Worm (Caenorhabditis elegans) whole organism, L2 larva: Measurements from ENCODE around the gene crb-1.

Experiments used
- C34F6.9 ChIP-seq: fragments of 150-350 bp; optimal IDR thresholded peaks from 2 replicates; lab custom pipeline; 2014; ENCODE audit warnings: missing biosample characterization, missing genetic modification characterization
- F13H6.1 ChIP-seq: sonication (generic microtip); optimal IDR thresholded peaks from 2 replicates; lab custom pipeline; 2016; ENCODE audit warnings: missing genetic modification characterization, missing compliant biosample characterization
- R02D3.7 ChIP-seq: fragments of 150-350 bp; optimal IDR thresholded peaks from 2 replicates; lab custom pipeline; 2014; ENCODE audit warnings: missing biosample characterization, missing genetic modification characterization
- Y55F3AM.14 ChIP-seq: fragments of 200-800 bp; sonication (Bioruptor generic); optimal IDR thresholded peaks from 2 replicates; lab custom pipeline; 2018; ENCODE audit warnings: mild to moderate bottlenecking, missing genetic modification characterization, missing compliant biosample characterization
- alr-1 ChIP-seq: fragments of 150-350 bp; optimal IDR thresholded peaks from 2 replicates; lab custom pipeline; 2014; ENCODE audit warnings: missing biosample characterization, missing genetic modification characterization
- aly-2 ChIP-seq: fragments of 150-350 bp; optimal IDR thresholded peaks from 2 replicates; lab custom pipeline; 2014; ENCODE audit warnings: missing biosample characterization, missing genetic modification characterization
- ama-1 ChIP-seq: fragments of 150-350 bp; optimal IDR thresholded peaks from 2 replicates; lab custom pipeline; 2018; ENCODE audit warnings: inconsistent platforms
- blmp-1 ChIP-seq: sonication (generic microtip); optimal IDR thresholded peaks from 2 replicates; lab custom pipeline; 2017; ENCODE audit warnings: missing genetic modification characterization, mild to moderate bottlenecking, missing compliant biosample characterization, antibody characterized with exemption, moderate library complexity; ENCODE audit not compliant: insufficient read depth
- ceh-16 ChIP-seq: fragments of 150-350 bp; optimal IDR thresholded peaks from 2 replicates; lab custom pipeline; 2014; ENCODE audit warnings: missing biosample characterization, missing genetic modification characterization
- ceh-82 ChIP-seq: fragments of 150-350 bp; optimal IDR thresholded peaks from 2 replicates; lab custom pipeline; 2014; ENCODE audit warnings: missing biosample characterization, missing genetic modification characterization
- crh-2 ChIP-seq: sonication (generic microtip); optimal IDR thresholded peaks from 2 replicates; lab custom pipeline; 2017; ENCODE audit warnings: missing biosample characterization, missing genetic modification characterization
- dmd-4 ChIP-seq: sonication (generic microtip); optimal IDR thresholded peaks from 2 replicates; lab custom pipeline; 2017; ENCODE audit warnings: missing biosample characterization, missing genetic modification characterization
- elt-1 ChIP-seq: fragments of 150-350 bp; optimal IDR thresholded peaks from 2 replicates; lab custom pipeline; 2014; ENCODE audit warnings: missing biosample characterization, missing genetic modification characterization
- elt-3 ChIP-seq: sonication (generic microtip); optimal IDR thresholded peaks from 2 replicates; lab custom pipeline; 2017; ENCODE audit warnings: missing biosample characterization, missing genetic modification characterization
- fos-1 ChIP-seq: fragments of 150-350 bp; optimal IDR thresholded peaks from 2 replicates; lab custom pipeline; 2014; ENCODE audit warnings: missing biosample characterization, missing genetic modification characterization
- gmeb-1 ChIP-seq: fragments of 150-350 bp; optimal IDR thresholded peaks from 2 replicates; lab custom pipeline; 2014; ENCODE audit warnings: missing biosample characterization, missing genetic modification characterization
- lin-11 ChIP-seq: fragments of 150-350 bp; sonication (generic microtip); optimal IDR thresholded peaks from 2 replicates; lab custom pipeline; 2014; ENCODE audit warnings: missing biosample characterization, missing genetic modification characterization, inconsistent platforms, mixed read lengths
- lin-13 ChIP-seq: fragments of 150-350 bp; optimal IDR thresholded peaks from 2 replicates; lab custom pipeline; 2014; ENCODE audit warnings: missing biosample characterization, missing genetic modification reagents, missing genetic modification characterization
- lin-39 ChIP-seq: fragments of 150-350 bp; optimal IDR thresholded peaks from 2 replicates; lab custom pipeline; 2014; ENCODE audit warnings: missing biosample characterization, missing genetic modification reagents, missing genetic modification characterization
- lsy-2 ChIP-seq, 2 experiments: fragments of 150-350 bp in 1 of 2; sonication (generic microtip) in 1 of 2; optimal IDR thresholded peaks; 2 replicates each; lab custom pipeline; 2014 to 2017; ENCODE audit warnings: missing biosample characterization in 2 of 2, missing genetic modification characterization in 2 of 2
- mab-5 ChIP-seq: fragments of 150-350 bp; optimal IDR thresholded peaks from 2 replicates; lab custom pipeline; 2014; ENCODE audit warnings: missing biosample characterization, missing genetic modification characterization
- mbf-1 ChIP-seq: sonication (generic microtip); optimal IDR thresholded peaks from 2 replicates; lab custom pipeline; 2017; ENCODE audit warnings: missing biosample characterization, missing genetic modification characterization
- mdl-1 ChIP-seq, 2 experiments: fragments of 150-350 bp in 1 of 2; sonication (generic microtip) in 1 of 2; optimal IDR thresholded peaks; 2 replicates each; lab custom pipeline; 2017; ENCODE audit warnings: missing biosample characterization in 2 of 2, missing genetic modification characterization in 2 of 2
- nhr-10 ChIP-seq: sonication (generic microtip); optimal IDR thresholded peaks from 2 replicates; lab custom pipeline; 2017; ENCODE audit warnings: missing biosample characterization, missing genetic modification characterization
- nhr-11 ChIP-seq: fragments of 150-350 bp; optimal IDR thresholded peaks from 2 replicates; lab custom pipeline; 2014; ENCODE audit warnings: missing biosample characterization, missing genetic modification characterization
- nhr-12 ChIP-seq: fragments of 150-350 bp; optimal IDR thresholded peaks from 2 replicates; lab custom pipeline; 2014; ENCODE audit warnings: missing biosample characterization, missing genetic modification characterization
- nhr-129 ChIP-seq: fragments of 150-350 bp; optimal IDR thresholded peaks from 2 replicates; lab custom pipeline; 2014; ENCODE audit warnings: missing biosample characterization, missing genetic modification characterization
- nhr-21 ChIP-seq: fragments of 150-350 bp; optimal IDR thresholded peaks from 2 replicates; lab custom pipeline; 2014; ENCODE audit warnings: missing biosample characterization, missing genetic modification characterization
- nhr-23 ChIP-seq: fragments of 150-350 bp; optimal IDR thresholded peaks from 2 replicates; lab custom pipeline; 2014; ENCODE audit warnings: missing biosample characterization, missing genetic modification reagents, missing genetic modification characterization
- nhr-237 ChIP-seq: fragments of 150-350 bp; optimal IDR thresholded peaks from 2 replicates; lab custom pipeline; 2014; ENCODE audit warnings: missing biosample characterization, missing genetic modification characterization
- nhr-25 ChIP-seq: fragments of 150-350 bp; sonication (generic microtip); optimal IDR thresholded peaks from 3 replicates; lab custom pipeline; 2014; ENCODE audit warnings: missing biosample characterization, missing genetic modification characterization
- nhr-6 ChIP-seq: fragments of 150-350 bp; optimal IDR thresholded peaks from 2 replicates; lab custom pipeline; 2014; ENCODE audit warnings: missing biosample characterization, missing genetic modification characterization
- nhr-77 ChIP-seq: fragments of 150-350 bp; optimal IDR thresholded peaks from 2 replicates; lab custom pipeline; 2014; ENCODE audit warnings: missing biosample characterization, missing genetic modification characterization
- sem-4 ChIP-seq: fragments of 150-350 bp; optimal IDR thresholded peaks from 2 replicates; lab custom pipeline; 2014; ENCODE audit warnings: missing biosample characterization, missing genetic modification reagents, missing genetic modification characterization
- skn-1 ChIP-seq: sonication (generic microtip); optimal IDR thresholded peaks from 2 replicates; lab custom pipeline; 2017; ENCODE audit warnings: missing biosample characterization, missing genetic modification characterization
- sma-3 ChIP-seq: sonication (generic microtip); optimal IDR thresholded peaks from 2 replicates; lab custom pipeline; 2016; ENCODE audit warnings: missing genetic modification reagents, missing genetic modification characterization, missing compliant biosample characterization
- sma-9 ChIP-seq, 2 experiments: fragments of 150-350 bp in 1 of 2; sonication (generic microtip) in 1 of 2; optimal IDR thresholded peaks; 2 replicates each; lab custom pipeline; 2014 to 2016; ENCODE audit warnings: missing genetic modification characterization in 2 of 2, mild to moderate bottlenecking in 1 of 2, missing biosample characterization in 1 of 2, missing compliant biosample characterization in 1 of 2, missing genetic modification reagents in 1 of 2, moderate library complexity in 1 of 2
- snpc-4 ChIP-seq: fragments of 150-350 bp; optimal IDR thresholded peaks from 2 replicates; lab custom pipeline; 2014; ENCODE audit warnings: missing biosample characterization, missing genetic modification characterization
- unc-39 ChIP-seq: fragments of 150-350 bp; optimal IDR thresholded peaks from 2 replicates; lab custom pipeline; 2014; ENCODE audit warnings: missing biosample characterization, missing genetic modification characterization
- zag-1 ChIP-seq: fragments of 150-350 bp; optimal IDR thresholded peaks from 2 replicates; lab custom pipeline; 2014; ENCODE audit warnings: missing biosample characterization, missing genetic modification characterization
- ztf-1 ChIP-seq: fragments of 200-800 bp; sonication (Bioruptor generic); conservative IDR thresholded peaks from 2 replicates; pipeline ENCODE4 v1.3.6; 2022; ENCODE audit warnings: missing genetic modification characterization, missing compliant biosample characterization
- ztf-11 ChIP-seq: sonication (generic microtip); optimal IDR thresholded peaks from 2 replicates; lab custom pipeline; 2017; ENCODE audit warnings: missing biosample characterization, missing genetic modification characterization
- ztf-4 ChIP-seq: fragments of 150-350 bp; optimal IDR thresholded peaks from 2 replicates; lab custom pipeline; 2014; ENCODE audit warnings: missing biosample characterization, missing genetic modification characterization

Gene crb-1

DNA sequence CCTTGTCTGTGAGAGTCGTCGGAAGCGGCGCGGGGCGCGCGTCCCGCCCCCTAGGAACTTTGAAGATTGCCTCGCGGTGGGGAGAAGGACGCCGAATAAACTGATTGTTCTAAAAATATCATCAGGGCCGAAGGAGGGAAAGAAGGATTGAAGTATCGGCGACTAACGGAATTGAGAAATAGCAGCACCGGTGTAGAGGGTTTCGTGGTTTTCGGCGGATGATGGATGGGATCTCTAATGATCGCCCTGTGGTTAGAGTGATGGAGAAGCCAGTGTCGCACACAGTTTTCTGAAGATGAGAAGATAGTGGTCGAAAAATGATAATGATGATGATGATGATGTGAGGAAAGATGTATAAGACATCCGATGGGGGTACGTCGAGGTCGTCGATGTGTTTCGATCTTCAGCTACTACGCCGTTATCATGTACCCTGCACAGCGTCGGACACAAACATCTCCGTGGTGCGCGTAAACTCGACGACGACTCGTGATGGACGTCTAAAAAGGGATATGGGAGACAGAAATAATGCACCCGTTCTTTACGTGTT is 7.8 kb upstream of the crb-1 start, which contains the start of gene osm-11 (continued):
- no peak for TF ChIP-seq Y55F3AM.14 (GFP tag; lab: Kevin White, UChicago)
- peak; percentile 51 for TF ChIP-seq nhr-21
- no peak for TF ChIP-seq R02D3.7 (tag; lab: Kevin White, UChicago)
- TF ChIP-seq blmp-1 (tag; lab: Kevin White, UChicago), result peak; percentile 66
- TF ChIP-seq snpc-4 (tag; lab: Kevin White, UChicago), result no peak
- TF ChIP-seq nhr-237 (tag; lab: Kevin White, UChicago), result no peak
- TF ChIP-seq ztf-1 (GFP tag; lab: Robert Waterston, UW), result no peak
- no peak for TF ChIP-seq mab-5 (tag; lab: Kevin White, UChicago)
- TF ChIP-seq elt-1 (tag; lab: Kevin White, UChicago), result no peak
- TF ChIP-seq ceh-82, result no peak
- TF ChIP-seq fos-1, result no peak
- no peak for TF ChIP-seq ztf-11 (tag; lab: Kevin White, UChicago)
- no peak for TF ChIP-seq mbf-1 (tag; lab: Kevin White, UChicago)

DNA sequence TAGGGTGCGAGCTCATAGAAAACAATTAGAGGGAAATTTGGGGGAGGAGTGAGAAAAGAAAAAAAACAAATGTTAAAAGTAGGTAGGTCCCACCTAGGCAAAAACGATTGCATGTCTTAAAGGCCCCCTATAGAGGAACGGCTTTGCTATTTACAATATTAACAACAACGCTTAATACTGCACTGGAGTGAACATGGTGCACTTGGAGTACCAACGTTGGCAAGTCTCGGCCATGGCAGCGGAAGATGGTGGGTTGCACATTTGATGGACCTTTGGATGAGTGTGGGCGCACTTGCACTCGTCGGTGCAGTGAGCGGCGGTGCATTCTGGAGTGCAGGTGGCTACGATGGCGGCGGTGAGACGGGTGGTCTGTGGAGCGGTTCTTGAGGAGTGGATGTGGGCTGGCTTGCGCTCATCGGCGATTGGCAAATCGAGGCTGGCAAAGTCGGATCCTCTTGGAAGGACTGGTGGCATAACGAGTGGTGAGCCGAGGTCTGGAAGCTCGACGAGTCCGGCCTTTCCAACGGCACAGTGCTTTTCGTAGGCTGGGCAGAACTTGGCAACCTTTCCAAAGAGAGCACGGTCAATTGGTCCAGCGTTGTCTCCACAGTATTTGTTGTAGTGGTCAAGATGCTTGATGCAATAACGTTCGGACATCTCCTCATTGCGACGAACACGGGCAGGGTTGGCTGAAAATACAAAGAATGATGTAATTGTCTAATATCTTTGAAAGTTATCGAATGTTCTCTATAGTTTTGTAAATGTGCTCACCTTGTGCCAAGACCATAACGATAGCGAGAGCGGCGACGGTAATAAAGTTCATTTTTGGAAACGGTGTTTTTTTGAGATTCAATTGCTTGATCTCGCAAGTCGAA is 7.0 kb upstream of the crb-1 start:
- TF ChIP-seq blmp-1 (tag; lab: Kevin White, UChicago) (peak; percentile 46), elt-1 (tag; lab: Kevin White, UChicago) (no peak), nhr-10 (no peak), nhr-21 (peak; percentile 84), Y55F3AM.14 (GFP tag; lab: Kevin White, UChicago) (peak; percentile 27), sma-3 (GFP tag; lab: Kevin White, UChicago) (no peak), nhr-23 (tag; lab: Kevin White, UChicago) (no peak), sem-4 (tag; lab: Kevin White, UChicago) (no peak), ceh-82 (no peak), ama-1 (lab: Kevin White, UChicago) (peak; percentile 97), alr-1 (tag; lab: Kevin White, UChicago) (no peak), dmd-4 (tag; lab: Kevin White, UChicago) (no peak), sma-9 (GFP tag; optimal IDR thresholded peaks at IDR 0.05; lab: Kevin White, UChicago) (peak; percentile 54), sma-9 (tag; optimal IDR thresholded peaks at IDR 0.05; lab: Kevin White, UChicago) (no peak), lin-39 (tag; lab: Kevin White, UChicago) (no peak), nhr-11 (no peak), lsy-2 (tag; optimal IDR thresholded peaks at IDR 0.05; lab: Kevin White, UChicago) (peak in 1 of 2 experiments; percentile 1), nhr-6 (tag; lab: Kevin White, UChicago) (peak; percentile 14), mbf-1 (tag; lab: Kevin White, UChicago) (no peak), zag-1 (tag; lab: Kevin White, UChicago) (no peak), ceh-16 (tag; lab: Kevin White, UChicago) (no peak), skn-1 (tag; lab: Kevin White, UChicago) (no peak)

DNA sequence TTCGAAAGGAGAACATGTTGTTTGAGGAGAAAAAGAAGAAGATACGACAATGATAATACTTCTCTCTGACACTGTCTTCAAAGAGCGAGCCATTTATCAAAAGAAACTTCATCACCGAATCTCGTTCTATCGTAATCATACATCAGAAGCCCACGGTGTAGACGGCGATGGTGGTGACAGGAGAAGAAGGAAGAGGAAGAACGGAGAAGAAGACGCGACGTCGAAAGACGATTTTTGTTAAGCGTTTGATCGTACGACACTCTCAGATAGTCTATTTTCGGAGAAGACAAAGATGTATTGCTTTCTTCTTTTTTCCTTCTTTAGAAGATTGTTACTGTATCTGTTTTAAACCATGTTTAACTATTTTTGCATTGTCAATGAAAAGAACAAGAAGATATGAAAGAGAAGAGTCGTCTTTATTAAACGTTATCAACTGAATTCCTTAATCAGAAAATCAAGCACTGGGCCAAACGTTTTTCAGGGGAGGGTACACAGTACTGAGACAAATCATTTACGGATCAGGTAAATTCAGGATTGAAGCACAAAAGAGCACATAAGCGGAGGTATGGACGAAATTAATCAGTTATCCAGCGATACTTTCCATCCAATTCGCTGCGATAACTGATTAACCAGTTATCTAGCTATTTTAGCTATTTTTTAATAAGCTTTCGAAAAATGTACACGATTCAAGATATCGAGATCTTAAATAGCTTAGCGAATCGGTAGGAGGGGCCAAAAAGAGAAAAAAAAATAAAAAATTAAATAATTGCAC is 6.2 kb upstream of the crb-1 start:
- peak; percentile 64 for TF ChIP-seq nhr-25
- TF ChIP-seq C34F6.9 (tag; lab: Kevin White, UChicago), result no peak
- TF ChIP-seq mdl-1 (tag; optimal IDR thresholded peaks at IDR 0.05; lab: Kevin White, UChicago), result no peak
- TF ChIP-seq nhr-21, result peak; percentile 95
- TF ChIP-seq ztf-11 (tag; lab: Kevin White, UChicago), result no peak
- peak; percentile 39 for TF ChIP-seq nhr-129 (tag; lab: Kevin White, UChicago)
- TF ChIP-seq ceh-82, result peak; percentile 25
- no peak for TF ChIP-seq lin-13 (GFP tag; lab: Kevin White, UChicago)
- no peak for TF ChIP-seq nhr-77 (tag; lab: Kevin White, UChicago)
- peak; percentile 13 for TF ChIP-seq nhr-6 (tag; lab: Kevin White, UChicago)
- TF ChIP-seq ztf-1 (GFP tag; lab: Robert Waterston, UW), result no peak
- peak; percentile 9 for TF ChIP-seq snpc-4 (tag; lab: Kevin White, UChicago)
- TF ChIP-seq lsy-2 (tag; optimal IDR thresholded peaks at IDR 0.05; lab: Kevin White, UChicago), result peak in 1 of 2 experiments; percentile 22
- no peak for TF ChIP-seq nhr-237 (tag; lab: Kevin White, UChicago)
- no peak for TF ChIP-seq lin-11 (tag; lab: Kevin White, UChicago)
- TF ChIP-seq ztf-4 (tag; lab: Kevin White, UChicago), result peak; percentile 98
- no peak for TF ChIP-seq nhr-23 (tag; lab: Kevin White, UChicago)
- no peak for TF ChIP-seq aly-2 (tag; lab: Kevin White, UChicago)
- TF ChIP-seq gmeb-1 (tag; lab: Kevin White, UChicago), result peak; percentile 37
- TF ChIP-seq fos-1, result no peak
- peak; percentile 44 for TF ChIP-seq blmp-1 (tag; lab: Kevin White, UChicago)
- TF ChIP-seq mab-5 (tag; lab: Kevin White, UChicago), result no peak
- TF ChIP-seq nhr-11, result no peak
- TF ChIP-seq elt-1 (tag; lab: Kevin White, UChicago), result no peak
- TF ChIP-seq crh-2 (tag; lab: Kevin White, UChicago), result peak; percentile 60
- no peak for TF ChIP-seq elt-3 (tag; lab: Kevin White, UChicago)
- TF ChIP-seq sma-3 (GFP tag; lab: Kevin White, UChicago), result peak; percentile 84
- TF ChIP-seq F13H6.1 (tag; lab: Kevin White, UChicago), result no peak
- TF ChIP-seq sem-4 (tag; lab: Kevin White, UChicago), result no peak
- TF ChIP-seq unc-39, result no peak
- TF ChIP-seq nhr-12, result no peak
